Fruit fly (Drosophila melanogaster): ENCODE data around the gene CG4911.

Gene CG4911

dm6 chr3L:9072731-9073385 is at the start of gene CG4911, which contains the start of gene CG4942:
Gene CG4911 (minus strand): TSS chr3L:9072731.
Gene CG4942 (plus strand): TSS chr3L:9073105.
- TF ChIP-seq Jra (GFP tag; optimal IDR thresholded peaks at IDR 0.05), result peak; percentile 52
- TF ChIP-seq Myc (optimal IDR thresholded peaks at IDR 0.05), result no peak
- no peak for TF ChIP-seq pan (optimal IDR thresholded peaks at IDR 0.05)
- no peak for TF ChIP-seq lola (GFP tag; optimal IDR thresholded peaks at IDR 0.05)
- no peak for TF ChIP-seq jim (GFP tag; optimal IDR thresholded peaks at IDR 0.05)
- no peak for TF ChIP-seq sage (GFP tag; optimal IDR thresholded peaks at IDR 0.05)
- no peak for TF ChIP-seq Abd-B (GFP tag; optimal IDR thresholded peaks at IDR 0.05)
- peak; percentile 65 for TF ChIP-seq GATAd (GFP tag; optimal IDR thresholded peaks at IDR 0.05)
- TF ChIP-seq dl (GFP tag; optimal IDR thresholded peaks at IDR 0.05; ENCODE audit: insufficient read depth in 1 of 2, partially characterized antibody in 2 of 2), result no peak
- peak; percentile 57 for TF ChIP-seq CG9705 (GFP tag; optimal IDR thresholded peaks at IDR 0.05)
- no peak for TF ChIP-seq CG32264 (GFP tag; optimal IDR thresholded peaks at IDR 0.05)
- TF ChIP-seq N (GFP tag; optimal IDR thresholded peaks at IDR 0.05), result no peak
- TF ChIP-seq foxo (GFP tag; optimal IDR thresholded peaks at IDR 0.05), result peak in 1 of 2 experiments; percentile 57
- TF ChIP-seq dsf (GFP tag; optimal IDR thresholded peaks at IDR 0.05; ENCODE audit: borderline replicate concordance), result peak; percentile 59
- TF ChIP-seq dmrt93B (GFP tag; optimal IDR thresholded peaks at IDR 0.05), result peak; percentile 52
- no peak for TF ChIP-seq Dfd (GFP tag; optimal IDR thresholded peaks at IDR 0.05)
- TF ChIP-seq HLH106 (tag; optimal IDR thresholded peaks at IDR 0.05), result peak; percentile 80
- no peak for TF ChIP-seq br (GFP tag; optimal IDR thresholded peaks at IDR 0.05)
- TF ChIP-seq usp (GFP tag; optimal IDR thresholded peaks at IDR 0.05), result no peak
- TF ChIP-seq Hr78 (GFP tag; optimal IDR thresholded peaks at IDR 0.05), result no peak
- peak; percentile 46 for TF ChIP-seq OdsH (GFP tag; optimal IDR thresholded peaks at IDR 0.05)
- peak; percentile 59 for TF ChIP-seq sv (GFP tag; optimal IDR thresholded peaks at IDR 0.05)
- TF ChIP-seq Vsx2 (GFP tag; optimal IDR thresholded peaks at IDR 0.05; ENCODE audit: partially characterized antibody), result no peak
- peak; percentile 20 for TF ChIP-seq brk (GFP tag; optimal IDR thresholded peaks at IDR 0.05)
- TF ChIP-seq ey (GFP tag; optimal IDR thresholded peaks at IDR 0.05), result peak; percentile 72
- peak; percentile 41 for TF ChIP-seq woc (GFP tag; optimal IDR thresholded peaks at IDR 0.05)
- peak; percentile 85 for TF ChIP-seq tai (GFP tag; optimal IDR thresholded peaks at IDR 0.05)
- no peak for TF ChIP-seq Rel (GFP tag; optimal IDR thresholded peaks at IDR 0.05)
- TF ChIP-seq Rel (tag; optimal IDR thresholded peaks at IDR 0.05), result no peak
- TF ChIP-seq fru (GFP tag; optimal IDR thresholded peaks at IDR 0.05), result peak; percentile 57
- TF ChIP-seq h (GFP tag; optimal IDR thresholded peaks at IDR 0.05), result peak; percentile 35
- TF ChIP-seq Dif (GFP tag; optimal IDR thresholded peaks at IDR 0.05; ENCODE audit: partially characterized antibody), result no peak
- peak; percentile 58 for TF ChIP-seq rgr (GFP tag; optimal IDR thresholded peaks at IDR 0.05)
- peak; percentile 38 for TF ChIP-seq psq (GFP tag; optimal IDR thresholded peaks at IDR 0.05)
- TF ChIP-seq Hr83 (GFP tag; optimal IDR thresholded peaks at IDR 0.05; ENCODE audit: poor library complexity, severe bottlenecking), result no peak
- TF ChIP-seq Hnf4 (GFP tag; optimal IDR thresholded peaks at IDR 0.05), result peak; percentile 63
- TF ChIP-seq CrebA (GFP tag; optimal IDR thresholded peaks at IDR 0.05; ENCODE audit: borderline replicate concordance), result no peak
- no peak for TF ChIP-seq Mio (GFP tag; optimal IDR thresholded peaks at IDR 0.05)
- TF ChIP-seq Sp1 (GFP tag; optimal IDR thresholded peaks at IDR 0.05), result peak; percentile 54

DNA sequence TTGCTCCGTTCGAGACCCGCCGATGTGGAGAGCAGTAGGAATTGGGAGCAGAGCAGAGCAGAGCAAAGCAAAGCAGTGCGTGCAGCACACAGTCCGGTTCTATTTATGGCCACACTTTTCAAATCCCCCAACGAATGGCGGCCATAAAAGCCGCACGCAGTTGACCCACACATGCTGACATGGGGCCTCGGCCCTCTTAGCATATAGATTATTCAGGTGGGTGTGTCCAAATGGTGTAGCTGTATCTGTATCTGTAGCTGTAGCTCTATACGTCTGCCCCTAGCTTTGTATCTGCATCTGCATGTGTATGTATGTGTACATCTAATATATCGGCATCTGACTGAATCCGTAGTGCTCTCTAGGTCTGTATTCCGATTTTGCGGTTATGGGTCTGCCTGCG is 48.8 kb upstream of the CG4911 start:
- no peak for TF ChIP-seq fru (GFP tag; optimal IDR thresholded peaks at IDR 0.05)
- TF ChIP-seq lola (GFP tag; optimal IDR thresholded peaks at IDR 0.05), result no peak
- TF ChIP-seq Hnf4 (GFP tag; optimal IDR thresholded peaks at IDR 0.05), result no peak
- no peak for TF ChIP-seq ey (GFP tag; optimal IDR thresholded peaks at IDR 0.05)
- no peak for TF ChIP-seq Dfd (GFP tag; optimal IDR thresholded peaks at IDR 0.05)
- no peak for TF ChIP-seq CG9705 (GFP tag; optimal IDR thresholded peaks at IDR 0.05)
- TF ChIP-seq Rel (GFP tag; optimal IDR thresholded peaks at IDR 0.05), result no peak
- TF ChIP-seq Rel (tag; optimal IDR thresholded peaks at IDR 0.05), result no peak
- no peak for TF ChIP-seq CrebA (GFP tag; optimal IDR thresholded peaks at IDR 0.05; ENCODE audit: borderline replicate concordance)
- no peak for TF ChIP-seq Jra (GFP tag; optimal IDR thresholded peaks at IDR 0.05)
- no peak for TF ChIP-seq Hr78 (GFP tag; optimal IDR thresholded peaks at IDR 0.05)
- TF ChIP-seq Mio (GFP tag; optimal IDR thresholded peaks at IDR 0.05), result no peak
- TF ChIP-seq N (GFP tag; optimal IDR thresholded peaks at IDR 0.05), result no peak
- no peak for TF ChIP-seq Myc (optimal IDR thresholded peaks at IDR 0.05)
- no peak for TF ChIP-seq Vsx2 (GFP tag; optimal IDR thresholded peaks at IDR 0.05; ENCODE audit: partially characterized antibody)

Measured in whole organism, wandering third instar larva.